Fruit fly (Drosophila melanogaster): ENCODE results near the gene CG8997.
A peak's percentile ranks its signal among the peaks of the same experiment; 100 is the strongest.

Gene CG8997

DNA sequence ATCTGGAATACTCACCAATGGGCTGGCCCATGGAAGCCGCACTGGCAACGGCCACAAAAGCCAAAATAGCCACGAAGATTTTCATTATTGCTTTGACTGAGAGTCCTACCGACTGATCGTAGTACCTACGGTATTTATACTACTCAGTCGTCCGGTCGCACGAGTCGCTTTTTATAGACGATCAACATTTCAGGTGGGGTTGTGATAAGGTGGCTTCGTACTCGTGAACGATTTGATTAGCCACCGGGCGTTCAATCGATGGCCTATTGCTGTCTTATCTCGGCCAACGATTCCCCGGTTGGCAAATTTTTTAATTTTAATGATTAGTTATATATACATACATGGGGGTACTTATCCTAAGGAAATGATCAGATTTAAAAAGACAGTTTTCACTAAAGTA is at the start of gene CG8997:
Gene CG8997 (minus strand): TSS at position 148 of the 400 bp plus-strand sequence.
- TF ChIP-seq svp (GFP tag) = peak; percentile 31
- no peak for TF ChIP-seq Hr38 (GFP tag; optimal IDR thresholded peaks at IDR 0.05)

DNA sequence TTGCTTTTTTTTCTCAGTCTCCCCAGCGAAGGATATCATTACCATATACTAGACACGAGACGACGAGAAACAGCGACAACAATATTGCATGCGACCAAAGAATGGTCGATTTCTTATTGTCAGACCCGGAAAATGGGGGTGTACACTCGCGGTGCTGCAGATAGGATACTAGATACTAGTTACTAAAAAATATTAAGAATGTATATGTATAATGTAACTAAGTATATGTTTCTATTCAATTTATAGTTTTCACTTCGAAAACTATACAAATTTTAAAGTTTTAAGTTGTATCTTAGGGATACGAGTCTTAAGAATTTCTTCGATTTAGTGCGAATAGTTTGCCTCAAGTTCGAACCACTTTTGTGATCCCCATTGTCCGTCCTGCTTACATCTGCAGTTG is 48.3 kb upstream of the CG8997 start:
- no peak for TF ChIP-seq CG9139 (GFP tag; optimal IDR thresholded peaks at IDR 0.05)
- peak; percentile 43 for TF ChIP-seq fd59A (GFP tag; optimal IDR thresholded peaks at IDR 0.05)
- TF ChIP-seq fkh (GFP tag; optimal IDR thresholded peaks at IDR 0.05) = no peak
- peak in 1 of 2 experiments; percentile 71 for TF ChIP-seq ss (GFP tag; optimal IDR thresholded peaks at IDR 0.05)
- peak; percentile 33 for TF ChIP-seq CG34406 (GFP tag; optimal IDR thresholded peaks at IDR 0.05)
- peak; percentile 36 for TF ChIP-seq CG11762 (GFP tag; optimal IDR thresholded peaks at IDR 0.05; ENCODE audit: insufficient read depth)
- peak in 1 of 2 experiments; percentile 39 for TF ChIP-seq salr (GFP tag; optimal IDR thresholded peaks at IDR 0.05)
- peak; percentile 22 for TF ChIP-seq Sox14 (GFP tag; optimal IDR thresholded peaks at IDR 0.05)
- TF ChIP-seq fd85E (GFP tag; optimal IDR thresholded peaks at IDR 0.05) = no peak
- peak; percentile 72 for TF ChIP-seq CG3032 (tag; optimal IDR thresholded peaks at IDR 0.05)
- peak; percentile 86 for TF ChIP-seq Eip78C (GFP tag)
- peak; percentile 43; the same call in 1 of the 3 replicates for TF ChIP-seq CG6163 (GFP tag; IDR thresholded peaks at IDR 0.05)
- peak; percentile 48 for TF ChIP-seq svp (GFP tag)
- no peak for TF ChIP-seq Hr39 (GFP tag; optimal IDR thresholded peaks at IDR 0.05)
- TF ChIP-seq acj6 (GFP tag; optimal IDR thresholded peaks at IDR 0.05) = peak; percentile 42
- peak; percentile 20 for TF ChIP-seq Lpt (GFP tag; optimal IDR thresholded peaks at IDR 0.05)
- TF ChIP-seq esn (GFP tag; optimal IDR thresholded peaks at IDR 0.05) = peak; percentile 43
- peak; percentile 53 for TF ChIP-seq CG6792 (GFP tag; optimal IDR thresholded peaks at IDR 0.05)
- no peak for TF ChIP-seq spab (GFP tag; optimal IDR thresholded peaks at IDR 0.05)
- peak; percentile 57 for TF ChIP-seq CG8632 (GFP tag; optimal IDR thresholded peaks at IDR 0.05)
- no peak for TF ChIP-seq CG32006 (GFP tag; optimal IDR thresholded peaks at IDR 0.05)
- peak; percentile 35 for TF ChIP-seq CG7368 (GFP tag; optimal IDR thresholded peaks at IDR 0.05)
- TF ChIP-seq cyc (GFP tag; optimal IDR thresholded peaks at IDR 0.05) = no peak
- TF ChIP-seq eg (GFP tag; IDR thresholded peaks at IDR 0.05) = peak; percentile 59; the same call in 2 of the 3 replicates
- peak; percentile 64 for TF ChIP-seq dsx (GFP tag; optimal IDR thresholded peaks at IDR 0.05; ENCODE audit: poor library complexity, severe bottlenecking)
- TF ChIP-seq CG16779 (tag; optimal IDR thresholded peaks at IDR 0.05) = peak; percentile 38
- TF ChIP-seq CG15336 (GFP tag; IDR thresholded peaks at IDR 0.05) = peak; percentile 56
- TF ChIP-seq lz (GFP tag; optimal IDR thresholded peaks at IDR 0.05) = peak; percentile 33
- peak; percentile 70 for TF ChIP-seq Ets96B (tag; optimal IDR thresholded peaks at IDR 0.05)
- peak; percentile 53; the same call in 2 of the 3 replicates for TF ChIP-seq CG8119 (GFP tag; IDR thresholded peaks at IDR 0.05)

DNA sequence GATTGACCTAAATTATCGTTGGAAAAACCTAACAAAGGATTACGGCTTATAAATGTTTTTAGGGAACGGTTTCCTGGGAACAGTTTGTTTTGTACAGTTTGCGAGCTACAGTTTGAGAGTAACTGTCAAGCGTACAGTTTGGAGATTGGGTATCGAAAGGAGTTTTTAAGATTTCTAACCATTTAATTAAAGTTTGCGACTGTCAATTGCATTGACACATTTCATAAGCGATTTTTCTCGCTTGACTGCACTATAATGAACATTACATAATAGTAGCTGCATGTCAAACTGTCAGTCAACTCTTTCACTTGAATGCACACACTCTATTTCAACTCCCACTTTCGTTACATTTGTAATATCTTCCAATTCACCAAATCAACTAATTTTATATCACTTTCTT is 47.7 kb upstream of the CG8997 start:
- TF ChIP-seq CG8632 (GFP tag; optimal IDR thresholded peaks at IDR 0.05) = no peak
- no peak for TF ChIP-seq CG6808 (GFP tag; optimal IDR thresholded peaks at IDR 0.05)
- no peak for TF ChIP-seq CG34406 (GFP tag; optimal IDR thresholded peaks at IDR 0.05)
- TF ChIP-seq spab (GFP tag; optimal IDR thresholded peaks at IDR 0.05) = no peak
- no peak for TF ChIP-seq vri (GFP tag; optimal IDR thresholded peaks at IDR 0.05)
- TF ChIP-seq CG6276 (GFP tag; optimal IDR thresholded peaks at IDR 0.05) = no peak
- TF ChIP-seq CG8119 (GFP tag; IDR thresholded peaks at IDR 0.05) = no peak
- TF ChIP-seq CG32006 (GFP tag; optimal IDR thresholded peaks at IDR 0.05) = no peak
- no peak for TF ChIP-seq CG11294 (GFP tag; IDR thresholded peaks at IDR 0.05)
- no peak for TF ChIP-seq Ets96B (tag; optimal IDR thresholded peaks at IDR 0.05)
- TF ChIP-seq CG11762 (GFP tag; optimal IDR thresholded peaks at IDR 0.05; ENCODE audit: insufficient read depth) = no peak
- TF ChIP-seq Ets21C (GFP tag; optimal IDR thresholded peaks at IDR 0.05) = no peak
- no peak for TF ChIP-seq CG10631 (GFP tag; optimal IDR thresholded peaks at IDR 0.05)
- no peak for TF ChIP-seq Eip93F (GFP tag; optimal IDR thresholded peaks at IDR 0.05)
- no peak for TF ChIP-seq CG6163 (GFP tag; IDR thresholded peaks at IDR 0.05)
- no peak for TF ChIP-seq ss (GFP tag; optimal IDR thresholded peaks at IDR 0.05)
- TF ChIP-seq Eip75B (GFP tag; optimal IDR thresholded peaks at IDR 0.05) = no peak
- no peak for TF ChIP-seq Lpt (GFP tag; optimal IDR thresholded peaks at IDR 0.05)

Data from whole organism, prepupa.